Worm (Caenorhabditis elegans): ENCODE data around the gene Y43F8B.9.
A peak's percentile ranks its signal among the peaks of the same experiment; 100 is the strongest.

Gene Y43F8B.9

ce11 chrV:19529168-19529567, 51.2 kb downstream of the Y43F8B.9 start (continued):
- TF ChIP-seq dve-1 (tag; optimal IDR thresholded peaks at IDR 0.05; ENCODE audit: insufficient read depth) (peak; percentile 99), Y75B8A.6 (GFP tag; IDR thresholded peaks at IDR 0.05) (no peak), cey-2 (tag; optimal IDR thresholded peaks at IDR 0.05; ENCODE audit: borderline replicate concordance, insufficient read depth) (peak; percentile 93), nhr-102 (tag; optimal IDR thresholded peaks at IDR 0.05) (peak; percentile 96), hlh-30 (tag; optimal IDR thresholded peaks at IDR 0.05; ENCODE audit: insufficient read depth) (peak; percentile 99), snpc-1.2 (GFP tag; IDR thresholded peaks at IDR 0.05) (no peak), R02D3.7 (tag; optimal IDR thresholded peaks at IDR 0.05) (no peak), ceh-62 (tag; optimal IDR thresholded peaks at IDR 0.05) (no peak), pqm-1 (tag; optimal IDR thresholded peaks at IDR 0.05) (no peak), lim-7 (GFP tag; IDR thresholded peaks at IDR 0.05) (no peak), nhr-76 (tag; optimal IDR thresholded peaks at IDR 0.05) (no peak), F49E8.2 (tag; optimal IDR thresholded peaks at IDR 0.05; ENCODE audit: borderline replicate concordance) (no peak), nhr-237 (tag; optimal IDR thresholded peaks at IDR 0.05) (no peak), ceh-20 (GFP tag; IDR thresholded peaks at IDR 0.05) (peak; percentile 96), attf-4 (tag; optimal IDR thresholded peaks at IDR 0.05) (no peak), ceh-32 (tag; optimal IDR thresholded peaks at IDR 0.05; ENCODE audit: poor library complexity) (no peak), unc-130 (GFP tag; optimal IDR thresholded peaks at IDR 0.05) (no peak), nhr-42 (GFP tag; IDR thresholded peaks at IDR 0.05) (peak; percentile 82), arid-1 (GFP tag; conservative IDR thresholded peaks at IDR 0.05) (no peak), spr-3 (GFP tag; optimal IDR thresholded peaks at IDR 0.05) (no peak), dmd-9 (GFP tag; IDR thresholded peaks at IDR 0.05) (no peak), nhr-10 (tag; optimal IDR thresholded peaks at IDR 0.05) (peak; percentile 47), sdz-12 (GFP tag; optimal IDR thresholded peaks at IDR 0.05) (no peak), lin-13 (GFP tag; optimal IDR thresholded peaks at IDR 0.05) (peak; percentile 58), nhr-77 (tag; optimal IDR thresholded peaks at IDR 0.05) (peak; percentile 90), tra-1 (GFP tag; IDR thresholded peaks at IDR 0.05) (peak; percentile 93), set-16 (GFP tag; IDR thresholded peaks at IDR 0.05) (peak; percentile 60), mes-2 (tag; optimal IDR thresholded peaks at IDR 0.05; ENCODE audit: poor library complexity, severe bottlenecking) (peak; percentile 63), Y105C5A.15 (GFP tag; IDR thresholded peaks at IDR 0.05) (no peak), F44E2.7 (GFP tag; IDR thresholded peaks at IDR 0.05) (no peak), nhr-111 (GFP tag; optimal IDR thresholded peaks at IDR 0.05) (no peak), lir-3 (tag; optimal IDR thresholded peaks at IDR 0.05) (no peak), nhr-41 (GFP tag; IDR thresholded peaks at IDR 0.05) (peak; percentile 79; the same call in 1 of the 2 replicates), Y5F2A.4 (GFP tag; optimal IDR thresholded peaks at IDR 0.05) (no peak), ceh-44 (GFP tag; IDR thresholded peaks at IDR 0.05) (no peak), lin-29 (GFP tag; IDR thresholded peaks at IDR 0.05) (peak; percentile 79), T20F7.1 (GFP tag; optimal IDR thresholded peaks at IDR 0.05) (peak; percentile 75), madf-9 (GFP tag; conservative IDR thresholded peaks at IDR 0.05) (peak; percentile 73), F10B5.3 (tag; optimal IDR thresholded peaks at IDR 0.05) (no peak), nhr-11 (tag; optimal IDR thresholded peaks at IDR 0.05) (peak; percentile 97), lin-39 (tag; optimal IDR thresholded peaks at IDR 0.05) (no peak), ceh-82 (tag; optimal IDR thresholded peaks at IDR 0.05) (no peak), T26A8.4 (GFP tag; IDR thresholded peaks at IDR 0.05) (peak; percentile 83), egl-27 (tag; optimal IDR thresholded peaks at IDR 0.05) (peak; percentile 60), gei-8 (GFP tag; optimal IDR thresholded peaks at IDR 0.05) (peak; percentile 97), nhr-28 (tag; optimal IDR thresholded peaks at IDR 0.05) (peak; percentile 94), ZK546.5 (tag; optimal IDR thresholded peaks at IDR 0.05) (no peak), zfp-3 (GFP tag; conservative IDR thresholded peaks at IDR 0.05) (no peak), egl-43 (GFP tag; IDR thresholded peaks at IDR 0.05) (no peak), madf-5 (GFP tag; IDR thresholded peaks at IDR 0.05) (peak in 1 of 2 experiments; percentile 66; a peak in 1 of 4 replicates), zip-2 (tag; optimal IDR thresholded peaks at IDR 0.05) (peak; percentile 51)

All from whole organism, L4 larva.